Fruit fly (Drosophila melanogaster) whole organism, prepupa: ENCODE measurements around the gene CG3223.

ENCODE experiments used
- Blimp-1 ChIP-seq: fragments of 200-800 bp; sonication (Bioruptor generic); optimal IDR thresholded peaks from 3 replicates; lab custom pipeline; 2017; ENCODE audit warnings: missing biosample characterization, missing genetic modification characterization, mild to moderate bottlenecking, moderate library complexity, missing genetic modification reagents
- CG10631 ChIP-seq: fragments of 200-800 bp; sonication (Bioruptor generic); optimal IDR thresholded peaks from 2 replicates; lab custom pipeline; 2016; ENCODE audit warnings: missing biosample characterization, missing genetic modification characterization
- CG11294 ChIP-seq: fragments of 200-800 bp; sonication (Bioruptor generic); IDR thresholded peaks from 2 replicates; pipeline ENCODE4 v1.3.6; 2022; ENCODE audit warnings: missing biosample characterization, missing genetic modification characterization
- CG11902 ChIP-seq: fragments of 200-800 bp; sonication (Bioruptor generic); optimal IDR thresholded peaks from 3 replicates; lab custom pipeline; 2016; ENCODE audit warnings: missing biosample characterization, missing genetic modification characterization
- CG15336 ChIP-seq: fragments of 200-800 bp; sonication (Bioruptor generic); IDR thresholded peaks from 2 replicates; pipeline ENCODE4 v1.3.6; 2022; ENCODE audit warnings: missing biosample characterization, missing genetic modification characterization
- CG16779 ChIP-seq: fragments of 200-800 bp; sonication (Bioruptor generic); optimal IDR thresholded peaks from 3 replicates; lab custom pipeline; 2017; ENCODE audit warnings: missing biosample characterization, mild to moderate bottlenecking, missing genetic modification characterization
- CG31627 ChIP-seq: fragments of 200-800 bp; sonication (Bioruptor generic); optimal IDR thresholded peaks from 3 replicates; lab custom pipeline; 2016; ENCODE audit warnings: missing biosample characterization, missing genetic modification characterization
- CG34406 ChIP-seq: fragments of 200-800 bp; sonication (Bioruptor generic); optimal IDR thresholded peaks from 3 replicates; lab custom pipeline; 2016; ENCODE audit warnings: missing biosample characterization, missing genetic modification characterization
- CG4318 ChIP-seq: fragments of 200-800 bp; sonication (Bioruptor generic); optimal IDR thresholded peaks from 3 replicates; lab custom pipeline; 2017; ENCODE audit warnings: missing biosample characterization, mild to moderate bottlenecking, missing genetic modification characterization
- CG6163 ChIP-seq: fragments of 200-800 bp; sonication (Bioruptor generic); IDR thresholded peaks from 3 replicates; pipeline ENCODE4 v1.3.6; 2022; ENCODE audit warnings: missing biosample characterization, missing genetic modification characterization
- CG6792 ChIP-seq: fragments of 200-800 bp; sonication (Bioruptor generic); optimal IDR thresholded peaks from 3 replicates; lab custom pipeline; 2016; ENCODE audit warnings: missing biosample characterization, missing genetic modification characterization
- CG6854 ChIP-seq: fragments of 200-800 bp; sonication (Bioruptor generic); optimal IDR thresholded peaks from 2 replicates; lab custom pipeline; 2017; ENCODE audit warnings: missing biosample characterization, mild to moderate bottlenecking, missing genetic modification characterization
- CG7368 ChIP-seq: fragments of 200-800 bp; sonication (Bioruptor generic); optimal IDR thresholded peaks from 3 replicates; lab custom pipeline; 2016; ENCODE audit warnings: missing biosample characterization, missing genetic modification characterization
- CG8119 ChIP-seq: fragments of 200-800 bp; sonication (Bioruptor generic); IDR thresholded peaks from 3 replicates; pipeline ENCODE4 v1.3.6; 2022; ENCODE audit warnings: missing biosample characterization, missing genetic modification characterization
- CG8632 ChIP-seq: fragments of 200-800 bp; sonication (Bioruptor generic); optimal IDR thresholded peaks from 3 replicates; lab custom pipeline; 2016; ENCODE audit warnings: missing biosample characterization, missing genetic modification characterization
- CG9139 ChIP-seq: fragments of 200-800 bp; sonication (Bioruptor generic); optimal IDR thresholded peaks from 3 replicates; lab custom pipeline; 2017; ENCODE audit warnings: missing biosample characterization, mild to moderate bottlenecking, missing genetic modification characterization
- Eip75B ChIP-seq: fragments of 200-800 bp; sonication (Bioruptor generic); optimal IDR thresholded peaks from 3 replicates; lab custom pipeline; 2016; ENCODE audit warnings: missing biosample characterization, missing genetic modification characterization
- Eip78C ChIP-seq: fragments of 200-800 bp; sonication (Bioruptor generic); peaks from one replicate; lab custom pipeline; 2016; ENCODE audit warnings: missing biosample characterization, missing genetic modification characterization
- Eip93F ChIP-seq: fragments of 200-800 bp; sonication (Bioruptor generic); optimal IDR thresholded peaks from 2 replicates; lab custom pipeline; 2016; ENCODE audit warnings: missing biosample characterization, mild to moderate bottlenecking, missing genetic modification characterization
- Ets96B ChIP-seq: fragments of 200-800 bp; optimal IDR thresholded peaks from 2 replicates; lab custom pipeline; 2019; ENCODE audit warnings: missing biosample characterization, mild to moderate bottlenecking, missing genetic modification characterization, moderate library complexity
- Hr4 ChIP-seq: fragments of 200-800 bp; sonication (Bioruptor generic); optimal IDR thresholded peaks from 3 replicates; lab custom pipeline; 2016; ENCODE audit warnings: missing biosample characterization, missing genetic modification characterization
- Lpt ChIP-seq: fragments of 200-800 bp; sonication (Bioruptor generic); optimal IDR thresholded peaks from 3 replicates; lab custom pipeline; 2016; ENCODE audit warnings: missing biosample characterization, missing genetic modification characterization
- OdsH ChIP-seq: fragments of 200-800 bp; sonication (Bioruptor generic); optimal IDR thresholded peaks from 3 replicates; lab custom pipeline; 2016; ENCODE audit warnings: missing biosample characterization, missing genetic modification characterization
- Smox ChIP-seq: fragments of 200-800 bp; sonication (Bioruptor generic); optimal IDR thresholded peaks from 3 replicates; lab custom pipeline; 2016; ENCODE audit warnings: missing biosample characterization, missing genetic modification characterization
- Sox14 ChIP-seq: fragments of 200-800 bp; sonication (Bioruptor generic); optimal IDR thresholded peaks from 3 replicates; lab custom pipeline; 2016; ENCODE audit warnings: missing biosample characterization, missing genetic modification characterization
- Sox15 ChIP-seq: fragments of 200-800 bp; sonication (Bioruptor generic); optimal IDR thresholded peaks from 3 replicates; lab custom pipeline; 2016; ENCODE audit warnings: missing biosample characterization, missing genetic modification characterization
- achi ChIP-seq: fragments of 200-800 bp; sonication (Bioruptor generic); optimal IDR thresholded peaks from 3 replicates; lab custom pipeline; 2016; ENCODE audit warnings: missing biosample characterization, missing genetic modification characterization
- cyc ChIP-seq: fragments of 200-800 bp; sonication (Bioruptor generic); optimal IDR thresholded peaks from 3 replicates; lab custom pipeline; 2016; ENCODE audit warnings: missing biosample characterization, missing genetic modification characterization
- dsx ChIP-seq: fragments of 200-800 bp; optimal IDR thresholded peaks from 3 replicates; lab custom pipeline; 2019; ENCODE audit warnings: missing biosample characterization, mild to moderate bottlenecking, missing genetic modification characterization, moderate library complexity; ENCODE audit not compliant: poor library complexity, severe bottlenecking
- eg ChIP-seq: fragments of 200-800 bp; sonication (Bioruptor generic); IDR thresholded peaks from 3 replicates; pipeline ENCODE4 v1.3.6; 2022; ENCODE audit warnings: missing biosample characterization, missing genetic modification characterization
- esn ChIP-seq: fragments of 200-800 bp; sonication (Bioruptor generic); optimal IDR thresholded peaks from 2 replicates; lab custom pipeline; 2016; ENCODE audit warnings: missing biosample characterization, mild to moderate bottlenecking, missing genetic modification characterization, moderate library complexity
- fd59A ChIP-seq: fragments of 200-800 bp; sonication (Bioruptor generic); optimal IDR thresholded peaks from 2 replicates; lab custom pipeline; 2017; ENCODE audit warnings: missing biosample characterization, mild to moderate bottlenecking, missing genetic modification characterization, missing genetic modification reagents
- fkh ChIP-seq: fragments of 200-800 bp; sonication (Bioruptor generic); optimal IDR thresholded peaks from 3 replicates; lab custom pipeline; 2017; ENCODE audit warnings: missing biosample characterization, mild to moderate bottlenecking, missing genetic modification characterization, moderate library complexity
- lz ChIP-seq: fragments of 200-800 bp; sonication (Bioruptor generic); optimal IDR thresholded peaks from 3 replicates; lab custom pipeline; 2016; ENCODE audit warnings: missing biosample characterization, missing genetic modification characterization
- salr ChIP-seq, 2 experiments: fragments of 200-800 bp; sonication (Bioruptor generic); optimal IDR thresholded peaks; 3 replicates each; lab custom pipeline; 2016 to 2018; ENCODE audit warnings: missing biosample characterization in 2 of 2, missing genetic modification characterization in 2 of 2, mild to moderate bottlenecking in 1 of 2
- vri ChIP-seq: fragments of 200-800 bp; sonication (Bioruptor generic); optimal IDR thresholded peaks from 3 replicates; lab custom pipeline; 2016; ENCODE audit warnings: missing biosample characterization, mild to moderate bottlenecking, missing genetic modification characterization

Gene CG3223

DNA sequence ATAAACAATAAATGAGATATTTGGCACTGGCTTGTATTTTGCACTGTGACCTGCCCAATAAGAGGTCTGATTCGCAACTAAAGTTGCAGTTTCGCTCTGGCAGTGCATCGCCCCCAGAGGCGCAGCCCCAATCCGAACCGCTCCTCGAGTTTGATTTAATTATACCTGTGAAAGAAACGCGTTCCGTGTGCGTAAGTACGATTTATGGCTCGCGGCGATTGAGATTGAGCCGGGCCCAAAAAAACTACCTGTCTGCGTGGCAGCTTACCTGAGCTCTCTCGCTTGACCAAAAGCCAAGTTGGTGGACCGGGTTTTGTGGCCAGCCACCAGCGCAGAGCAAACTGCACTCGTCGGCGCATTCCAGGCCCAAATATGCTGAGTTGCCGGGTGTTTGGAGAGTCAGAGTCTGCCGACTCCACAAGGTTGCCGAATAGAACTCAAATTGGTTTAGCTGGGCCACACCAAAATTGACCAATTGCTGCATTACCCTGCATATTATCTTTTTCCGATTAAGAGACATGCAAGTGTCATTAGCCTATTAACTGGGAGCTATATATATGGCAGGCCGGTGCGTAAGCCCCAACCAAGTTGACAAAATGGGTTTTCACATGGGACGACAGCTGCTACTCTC, 30.7 kb upstream of the CG3223 start, which contains the start of the genes CD98hc and Os-C:
CD98hc (minus strand) TSS at position 50 of the 631 bp plus-strand sequence.
Os-C (plus strand) TSS at position 581 of the 631 bp plus-strand sequence.
- TF ChIP-seq CG6163 (GFP tag; lab: Robert Waterston, UW) (0 out of 3 replicates have a peak, but pooled peaks have one; percentile 16), CG8119 (0 out of 3 replicates have a peak, but pooled peaks have one; percentile 20), CG7368 (GFP tag; lab: Kevin White, UChicago) (no peak), CG34406 (no peak), CG11294 (GFP tag; lab: Robert Waterston, UW) (peak; percentile 6; the same call in 1 of the 2 replicates), dsx (GFP tag; lab: Kevin White, UChicago) (peak; percentile 25), Blimp-1 (GFP tag; lab: Kevin White, UChicago) (no peak), CG6854 (peak; percentile 82), CG15336 (GFP tag; lab: Robert Waterston, UW) (peak; percentile 23; the same call in 1 of the 2 replicates), CG8632 (GFP tag; lab: Kevin White, UChicago) (no peak)

dm6 chr3R:7980222-7980621, 29.0 kb upstream of the CG3223 start, which contains the start of gene Sfp84E:
TSS of gene Sfp84E (minus strand) at chr3R:7980322.
- TF ChIP-seq OdsH (GFP tag; lab: Kevin White, UChicago) (no peak), CG4318 (no peak), CG31627 (no peak), Hr4 (GFP tag; lab: Kevin White, UChicago) (no peak), achi (GFP tag; lab: Kevin White, UChicago) (no peak), CG11294 (GFP tag; lab: Robert Waterston, UW) (no peak), CG6792 (no peak), CG9139 (GFP tag; lab: Kevin White, UChicago) (no peak), CG11902 (no peak), CG6854 (no peak), Eip93F (GFP tag; lab: Kevin White, UChicago) (no peak), Smox (GFP tag; lab: Kevin White, UChicago) (no peak), esn (no peak), Ets96B (no peak), CG8119 (no peak), lz (GFP tag; lab: Kevin White, UChicago) (no peak), CG16779 (no peak), CG10631 (GFP tag; lab: Kevin White, UChicago) (no peak)

dm6 chr3R:7981396-7981795, 27.8 kb upstream of the CG3223 start:
- peak; percentile 30 for TF ChIP-seq CG31627
- peak; percentile 13 for TF ChIP-seq cyc
- TF ChIP-seq salr (GFP tag; optimal IDR thresholded peaks at IDR 0.05; lab: Kevin White, UChicago) = no peak
- peak; percentile 23 for TF ChIP-seq Eip75B (GFP tag; lab: Kevin White, UChicago)
- TF ChIP-seq esn = peak; percentile 31
- TF ChIP-seq CG16779 = no peak

- TF ChIP-seq eg (GFP tag; lab: Robert Waterston, UW) (0 out of 3 replicates have a peak, but pooled peaks have one; percentile 17), Sox14 (GFP tag; lab: Kevin White, UChicago) (no peak)
Measured at dm6 chr3R:7990257-7990656, 18.9 kb upstream of the CG3223 start.

dm6 chr3R:7990799-7991423, 18.3 kb upstream of the CG3223 start:
- peak; percentile 92 for TF ChIP-seq Blimp-1 (GFP tag; lab: Kevin White, UChicago)
- TF ChIP-seq CG11294 (GFP tag; lab: Robert Waterston, UW) = no peak

DNA sequence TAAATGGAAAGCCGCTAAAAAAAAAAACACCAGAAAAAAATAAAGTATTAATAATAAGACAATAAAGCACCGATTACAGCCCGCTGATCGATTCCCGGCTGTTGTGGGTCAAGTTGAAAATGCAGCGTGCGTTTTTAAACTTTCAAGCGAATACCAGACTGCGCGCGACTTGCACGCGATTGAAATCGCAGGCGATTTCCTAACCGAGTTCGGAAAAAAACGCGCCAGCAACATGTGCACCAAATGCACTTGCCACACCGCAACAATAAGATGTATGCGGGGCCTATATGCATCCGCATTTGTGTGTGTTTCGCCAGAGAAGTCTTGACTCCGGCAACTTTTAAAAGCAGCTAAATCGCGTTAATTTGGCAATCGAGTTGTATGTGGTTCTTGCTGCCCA, 17.8 kb upstream of the CG3223 start:
- TF ChIP-seq CG8119 = 0 out of 3 replicates have a peak, but pooled peaks have one; percentile 20
- TF ChIP-seq vri = no peak
- no peak for TF ChIP-seq Lpt (GFP tag; lab: Kevin White, UChicago)
- no peak for TF ChIP-seq fkh
- no peak for TF ChIP-seq CG6792
- TF ChIP-seq Eip78C (GFP tag; lab: Kevin White, UChicago) = no peak
- TF ChIP-seq Ets96B = no peak
- TF ChIP-seq Sox15 = no peak
- no peak for TF ChIP-seq esn
- no peak for TF ChIP-seq fd59A
- peak; percentile 38; the same call in 1 of the 3 replicates for TF ChIP-seq eg (GFP tag; lab: Robert Waterston, UW)
- no peak for TF ChIP-seq Smox (GFP tag; lab: Kevin White, UChicago)
- TF ChIP-seq, all 60 proteins: peak for 2
